Fruit fly (Drosophila melanogaster) whole organism, pupa: ENCODE results near the gene HP4.

ENCODE experiments used
- CG12605 ChIP-seq: fragments of 200-800 bp; sonication (Bioruptor generic); IDR thresholded peaks from 2 replicates; pipeline ENCODE4 v1.3.6; 2022; ENCODE audit warnings: missing biosample characterization, missing genetic modification characterization
- CG13204 ChIP-seq: fragments of 200-800 bp; sonication (Bioruptor generic); optimal IDR thresholded peaks from 2 replicates; lab custom pipeline; 2018; ENCODE audit warnings: missing biosample characterization, mild to moderate bottlenecking, missing genetic modification characterization, moderate library complexity
- CG4496 ChIP-seq: fragments of 200-800 bp; sonication (Bioruptor generic); IDR thresholded peaks from 3 replicates; pipeline ENCODE4 v1.3.6; 2022; ENCODE audit warnings: missing biosample characterization, missing genetic modification characterization
- CG9948 ChIP-seq: fragments of 200-800 bp; sonication (Bioruptor generic); optimal IDR thresholded peaks from 2 replicates; lab custom pipeline; 2018; ENCODE audit warnings: missing biosample characterization, mild to moderate bottlenecking, missing genetic modification characterization, moderate library complexity
- D1 ChIP-seq: fragments of 200-800 bp; sonication (Bioruptor generic); optimal IDR thresholded peaks from 2 replicates; lab custom pipeline; 2018; ENCODE audit warnings: missing biosample characterization, mild to moderate bottlenecking, missing genetic modification characterization, moderate library complexity
- EcR ChIP-seq: fragments of 200-800 bp; sonication (Bioruptor generic); optimal IDR thresholded peaks from 3 replicates; lab custom pipeline; 2019; ENCODE audit warnings: missing biosample characterization, missing genetic modification characterization, mild to moderate bottlenecking, moderate library complexity, missing genetic modification reagents
- Ets98B ChIP-seq: fragments of 200-800 bp; sonication (Bioruptor generic); IDR thresholded peaks from 2 replicates; pipeline ENCODE4 v1.3.6; 2022; ENCODE audit warnings: missing biosample characterization, missing genetic modification characterization
- Pif1A ChIP-seq: fragments of 200-800 bp; sonication (Bioruptor generic); optimal IDR thresholded peaks from 3 replicates; lab custom pipeline; 2016; ENCODE audit warnings: missing biosample characterization, missing genetic modification characterization
- Snoo ChIP-seq: fragments of 200-800 bp; sonication (Bioruptor generic); optimal IDR thresholded peaks from 3 replicates; lab custom pipeline; 2017; ENCODE audit warnings: missing biosample characterization, mild to moderate bottlenecking, missing genetic modification characterization, inconsistent platforms
- rn ChIP-seq: fragments of 200-800 bp; sonication (Bioruptor generic); IDR thresholded peaks from 2 replicates; pipeline ENCODE4 v1.3.6; 2022; ENCODE audit warnings: missing biosample characterization, missing genetic modification characterization

DNA sequence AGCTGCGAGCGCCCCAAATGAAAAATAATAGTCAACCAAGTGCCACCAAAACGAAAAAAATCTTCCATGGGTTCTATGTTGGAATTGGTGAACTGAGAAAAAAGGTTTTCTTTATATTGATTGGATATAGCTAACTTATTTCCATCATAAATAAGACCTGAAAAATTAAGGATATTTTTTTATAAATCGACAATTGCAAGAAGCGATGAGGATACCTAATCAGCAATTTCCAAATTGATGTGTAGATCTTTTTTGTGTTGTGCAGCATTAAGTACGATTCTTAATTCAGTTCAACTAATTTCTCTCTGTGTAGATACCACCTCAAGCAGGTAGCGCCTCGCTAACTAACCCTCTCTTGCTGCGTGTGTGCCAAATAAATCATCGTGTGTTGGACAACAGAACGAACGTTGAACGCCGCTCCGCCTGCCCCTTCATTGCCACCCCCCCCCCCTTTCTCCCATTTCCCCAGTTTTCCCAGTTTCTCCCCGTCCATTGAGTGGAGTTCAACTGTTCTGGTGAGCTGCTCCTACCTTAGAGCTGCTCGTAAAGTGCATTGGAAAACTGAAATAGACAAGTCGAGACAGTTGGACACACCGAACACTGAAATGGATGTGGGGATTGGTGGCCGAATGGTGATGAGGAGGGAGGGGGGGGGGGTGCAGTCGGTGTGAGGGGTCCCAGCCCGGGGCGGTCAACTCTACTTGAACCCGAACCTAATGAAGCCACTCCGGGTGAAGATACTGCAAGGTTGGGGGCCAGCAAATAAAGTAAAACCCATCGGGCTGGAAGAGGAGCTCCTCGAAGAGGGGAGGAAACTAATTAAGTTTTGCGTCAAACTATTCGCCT lies 13.1 kb upstream of the HP4 start:
- TF ChIP-seq CG4496 (GFP tag; lab: Robert Waterston, UW), result peak; percentile 53; the same call in 2 of the 3 replicates
- TF ChIP-seq rn (GFP tag; lab: Robert Waterston, UW), result no peak
- peak; percentile 55 for TF ChIP-seq D1 (tag; lab: Kevin White, UChicago)
- peak; percentile 78 for TF ChIP-seq Pif1A (GFP tag; lab: Kevin White, UChicago)
- no peak for TF ChIP-seq EcR (GFP tag; lab: Kevin White, UChicago)
- TF ChIP-seq CG13204 (GFP tag; lab: Kevin White, UChicago), result no peak
- peak; percentile 43; the same call in 1 of the 2 replicates for TF ChIP-seq CG12605 (GFP tag; lab: Robert Waterston, UW)
- TF ChIP-seq CG9948 (tag; lab: Kevin White, UChicago), result peak; percentile 83
- TF ChIP-seq Snoo (tag; lab: Kevin White, UChicago), result no peak
- no peak for TF ChIP-seq Ets98B (GFP tag; lab: Robert Waterston, UW)
